Worm (Caenorhabditis elegans): ENCODE data around the gene sre-3.

DNA sequence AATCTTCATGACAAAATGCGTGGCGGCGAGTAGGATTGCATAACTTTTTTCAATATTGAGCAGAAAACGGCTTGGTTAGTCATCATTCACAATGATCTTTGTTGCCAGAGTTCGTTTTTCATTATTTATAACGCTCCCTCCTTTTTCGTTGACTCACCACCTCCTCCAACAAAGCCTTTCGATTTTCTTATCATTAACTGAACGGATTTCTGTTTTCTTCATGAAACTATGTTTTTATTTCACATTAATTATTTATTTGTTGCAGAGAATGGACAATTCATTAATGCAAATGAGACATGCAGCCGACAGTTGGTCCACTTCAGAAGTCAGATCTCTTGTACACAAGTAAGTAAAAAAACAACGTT, 9.1 kb downstream of the sre-3 start, which contains the start of gene bath-44:
- TF ChIP-seq fkh-10 (GFP tag; optimal IDR thresholded peaks at IDR 0.05) (no peak), F13H6.1 (tag; optimal IDR thresholded peaks at IDR 0.05) (no peak), ttx-3 (tag; optimal IDR thresholded peaks at IDR 0.05) (no peak), pha-4 (tag; optimal IDR thresholded peaks at IDR 0.05) (no peak), ceh-9 (tag; optimal IDR thresholded peaks at IDR 0.05) (no peak), elt-2 (tag; optimal IDR thresholded peaks at IDR 0.05) (no peak), unc-55 (GFP tag; optimal IDR thresholded peaks at IDR 0.05) (no peak), ama-1 (optimal IDR thresholded peaks at IDR 0.05) (no peak)

All from whole organism, late embryonic.